Worm (Caenorhabditis elegans) whole organism, midembryonic: ENCODE measurements around the gene C09H10.4.

ENCODE experiments used
- T22C8.4 ChIP-seq: fragments of 200-800 bp; sonication (Bioruptor generic); IDR thresholded peaks from 2 replicates; pipeline ENCODE4 v1.3.6; 2022; ENCODE audit warnings: missing genetic modification characterization, missing compliant biosample characterization
- flt-1 ChIP-seq: fragments of 200-800 bp; sonication (Bioruptor generic); IDR thresholded peaks from 2 replicates; pipeline ENCODE4 v1.3.6; 2022; ENCODE audit warnings: missing genetic modification characterization, missing compliant biosample characterization
- med-1 ChIP-seq: sonication (generic microtip); optimal IDR thresholded peaks from 2 replicates; lab custom pipeline; 2017; ENCODE audit warnings: missing genetic modification characterization, mild to moderate bottlenecking, missing compliant biosample characterization, antibody characterized with exemption, missing genetic modification reagents; ENCODE audit not compliant: insufficient read depth
- tab-1 ChIP-seq: fragments of 200-800 bp; sonication (Bioruptor generic); IDR thresholded peaks from 2 replicates; pipeline ENCODE4 v1.3.6; 2022; ENCODE audit warnings: missing genetic modification characterization, missing compliant biosample characterization
- ztf-23 ChIP-seq: fragments of 200-800 bp; sonication (Bioruptor generic); IDR thresholded peaks from 2 replicates; pipeline ENCODE4 v1.3.6; 2022; ENCODE audit warnings: missing genetic modification reagents, missing genetic modification characterization, missing compliant biosample characterization

DNA sequence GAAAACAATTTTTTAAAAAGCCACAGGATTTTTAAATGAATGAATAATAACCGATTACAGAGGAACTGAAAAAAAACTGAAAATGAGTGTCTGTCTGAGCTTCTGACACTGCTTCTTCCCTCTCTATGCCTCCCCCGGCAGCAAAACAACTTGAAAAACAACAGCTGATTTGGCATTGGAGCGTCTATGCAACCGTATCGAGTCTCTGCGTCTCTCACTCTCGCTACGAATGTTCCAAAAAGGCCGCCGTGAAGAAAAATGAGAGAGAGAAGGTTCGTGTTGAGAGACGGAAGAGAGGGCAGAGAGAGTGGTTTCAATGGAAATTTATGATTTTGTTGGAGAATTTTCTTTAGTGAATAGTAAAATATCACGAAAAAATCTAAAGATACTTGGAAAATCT lies 3.1 kb downstream of the C09H10.4 start:
- TF ChIP-seq flt-1 (GFP tag; lab: Robert Waterston, UW) (no peak), ztf-23 (no peak), tab-1 (GFP tag; lab: Robert Waterston, UW) (no peak), T22C8.4 (GFP tag; lab: Robert Waterston, UW) (no peak), med-1 (GFP tag; lab: Kevin White, UChicago) (no peak)
